Worm (Caenorhabditis elegans): Measurements from ENCODE around the gene nduv-3.

Gene nduv-3

DNA sequence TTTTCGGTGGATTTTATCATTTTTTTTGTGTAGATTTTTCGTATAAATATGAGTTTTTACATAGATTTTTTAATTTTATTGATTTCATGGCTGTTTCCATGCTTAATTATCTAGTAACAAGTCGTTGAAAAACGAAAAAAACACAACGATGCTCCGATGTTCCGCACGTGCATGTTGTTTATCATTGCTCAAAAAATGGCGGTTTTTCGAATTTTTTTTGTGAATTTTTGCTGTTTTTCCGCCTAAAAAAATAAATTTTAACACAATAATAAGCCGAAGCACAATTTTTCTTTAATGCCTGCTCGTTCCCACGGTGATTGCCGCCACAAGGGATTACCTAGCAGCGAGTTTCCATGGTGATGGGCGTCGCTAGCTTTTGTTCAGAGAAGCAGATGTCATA, 944 bp downstream of the nduv-3 start:
- TF ChIP-seq unc-120 (tag; optimal IDR thresholded peaks at IDR 0.05; ENCODE audit: poor library complexity, severe bottlenecking) (no peak), elt-1 (tag; optimal IDR thresholded peaks at IDR 0.05; ENCODE audit: borderline replicate concordance, insufficient read depth) (no peak), M03D4.4 (tag; optimal IDR thresholded peaks at IDR 0.05) (no peak), mls-2 (tag; optimal IDR thresholded peaks at IDR 0.05) (no peak), nhr-12 (tag; optimal IDR thresholded peaks at IDR 0.05) (no peak), lin-32 (GFP tag; optimal IDR thresholded peaks at IDR 0.05) (no peak), lin-13 (tag; optimal IDR thresholded peaks at IDR 0.05) (no peak), pha-4 (tag; optimal IDR thresholded peaks at IDR 0.05) (no peak), nhr-28 (tag; optimal IDR thresholded peaks at IDR 0.05) (no peak), ceh-43 (GFP tag; optimal IDR thresholded peaks at IDR 0.05) (no peak), sem-2 (GFP tag; optimal IDR thresholded peaks at IDR 0.05) (no peak), lsy-2 (tag; optimal IDR thresholded peaks at IDR 0.05) (no peak), snpc-4 (tag; optimal IDR thresholded peaks at IDR 0.05) (no peak), zip-8 (tag; optimal IDR thresholded peaks at IDR 0.05) (no peak), drap-1 (GFP tag; optimal IDR thresholded peaks at IDR 0.05) (no peak), nhr-76 (tag; optimal IDR thresholded peaks at IDR 0.05) (no peak), unc-39 (tag; optimal IDR thresholded peaks at IDR 0.05) (no peak), sptf-1 (tag; optimal IDR thresholded peaks at IDR 0.05) (no peak), nhr-2 (tag; optimal IDR thresholded peaks at IDR 0.05) (no peak), elt-3 (tag; optimal IDR thresholded peaks at IDR 0.05) (no peak)

DNA sequence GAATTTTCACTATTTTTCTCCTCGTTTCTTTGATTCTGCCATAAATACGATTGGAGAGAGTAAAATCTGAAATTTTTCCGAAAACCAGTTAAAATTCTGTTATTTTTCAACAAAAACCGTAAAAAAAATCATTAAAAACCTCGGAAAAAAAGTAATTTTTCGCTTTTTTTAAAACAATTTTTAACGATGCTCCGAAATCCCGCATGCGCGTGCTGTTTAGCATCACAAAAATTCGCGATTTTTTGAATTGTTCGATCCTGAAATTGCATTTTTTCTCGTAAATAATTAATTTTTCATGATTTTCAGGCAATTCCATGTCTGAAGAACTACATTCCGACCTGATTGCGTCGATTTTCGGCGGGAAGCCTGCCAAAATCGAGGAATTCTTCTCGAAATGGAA, 1.6 kb downstream of the nduv-3 start, which contains the start of gene ric-8:
TSS of gene ric-8 (plus strand) at position 301 of the 400 bp plus-strand sequence.
- no peak for TF ChIP-seq bed-3 (GFP tag; optimal IDR thresholded peaks at IDR 0.05)

DNA sequence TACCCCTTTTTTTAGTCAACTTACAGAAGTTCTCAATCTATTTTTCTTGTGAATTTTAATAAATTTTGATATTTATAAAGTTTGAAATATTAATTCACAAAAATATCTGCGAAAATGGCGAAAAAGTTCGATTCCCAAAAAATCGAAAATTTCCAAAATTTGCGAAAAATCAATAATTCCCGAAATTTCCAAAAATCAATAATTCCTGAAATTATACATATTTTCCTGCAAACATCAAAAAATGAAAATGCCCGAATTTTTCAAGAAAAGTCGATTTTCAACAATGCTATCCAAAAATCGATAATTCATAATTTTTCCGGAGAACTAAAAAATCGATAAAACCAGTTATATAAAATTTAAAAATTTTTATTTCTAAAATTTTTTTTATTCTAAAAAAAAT, 8.9 kb downstream of the nduv-3 start:
- TF ChIP-seq lin-13 (tag; optimal IDR thresholded peaks at IDR 0.05) (no peak), lin-32 (GFP tag; optimal IDR thresholded peaks at IDR 0.05) (no peak), ztf-11 (tag; optimal IDR thresholded peaks at IDR 0.05) (no peak), ceh-83 (GFP tag; optimal IDR thresholded peaks at IDR 0.05) (no peak), sem-2 (GFP tag; optimal IDR thresholded peaks at IDR 0.05) (no peak), ham-2 (GFP tag; optimal IDR thresholded peaks at IDR 0.05) (no peak), unc-120 (tag; optimal IDR thresholded peaks at IDR 0.05; ENCODE audit: poor library complexity, severe bottlenecking) (no peak), ceh-39 (tag; optimal IDR thresholded peaks at IDR 0.05) (no peak), ces-1 (GFP tag; optimal IDR thresholded peaks at IDR 0.05) (no peak), nhr-28 (tag; optimal IDR thresholded peaks at IDR 0.05) (no peak), M03D4.4 (tag; optimal IDR thresholded peaks at IDR 0.05) (no peak), sptf-1 (tag; optimal IDR thresholded peaks at IDR 0.05) (no peak), unc-62 (GFP tag; optimal IDR thresholded peaks at IDR 0.05) (no peak), blmp-1 (tag; optimal IDR thresholded peaks at IDR 0.05) (no peak), ceh-43 (GFP tag; optimal IDR thresholded peaks at IDR 0.05) (no peak), nhr-2 (tag; optimal IDR thresholded peaks at IDR 0.05) (no peak), snpc-4 (tag; optimal IDR thresholded peaks at IDR 0.05) (no peak), nhr-76 (tag; optimal IDR thresholded peaks at IDR 0.05) (no peak), hlh-1 (tag; optimal IDR thresholded peaks at IDR 0.05) (no peak)

DNA sequence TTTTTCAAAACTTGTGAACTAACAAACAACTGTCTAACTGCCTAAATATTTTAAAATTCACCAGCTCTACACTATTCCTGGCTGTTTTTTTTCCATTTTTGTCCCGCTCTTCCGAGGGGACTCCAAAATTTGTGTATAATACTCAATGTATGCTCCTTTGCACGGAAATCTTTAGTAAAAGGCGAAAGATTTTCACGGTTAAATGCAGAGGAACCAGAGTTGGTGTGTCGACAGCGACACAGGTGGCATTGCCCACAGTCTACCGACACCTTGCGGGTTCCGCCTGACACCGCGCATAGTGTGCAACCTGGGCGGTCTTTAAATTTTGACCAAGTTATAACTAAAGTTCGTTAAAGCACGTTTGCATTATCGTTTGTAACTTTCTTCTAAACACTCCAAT, 13.9 kb downstream of the nduv-3 start:
- TF ChIP-seq nhr-12 (tag; optimal IDR thresholded peaks at IDR 0.05) (no peak), lin-32 (GFP tag; optimal IDR thresholded peaks at IDR 0.05) (no peak), mab-5 (tag; optimal IDR thresholded peaks at IDR 0.05) (no peak), ztf-11 (tag; optimal IDR thresholded peaks at IDR 0.05) (no peak), sptf-1 (tag; optimal IDR thresholded peaks at IDR 0.05) (no peak), ces-1 (GFP tag; optimal IDR thresholded peaks at IDR 0.05) (no peak), pha-4 (tag; optimal IDR thresholded peaks at IDR 0.05) (no peak), lin-13 (tag; optimal IDR thresholded peaks at IDR 0.05) (no peak), bed-3 (GFP tag; optimal IDR thresholded peaks at IDR 0.05) (no peak), ceh-39 (tag; optimal IDR thresholded peaks at IDR 0.05) (no peak), blmp-1 (tag; optimal IDR thresholded peaks at IDR 0.05) (no peak), unc-120 (tag; optimal IDR thresholded peaks at IDR 0.05; ENCODE audit: poor library complexity, severe bottlenecking) (no peak)

DNA sequence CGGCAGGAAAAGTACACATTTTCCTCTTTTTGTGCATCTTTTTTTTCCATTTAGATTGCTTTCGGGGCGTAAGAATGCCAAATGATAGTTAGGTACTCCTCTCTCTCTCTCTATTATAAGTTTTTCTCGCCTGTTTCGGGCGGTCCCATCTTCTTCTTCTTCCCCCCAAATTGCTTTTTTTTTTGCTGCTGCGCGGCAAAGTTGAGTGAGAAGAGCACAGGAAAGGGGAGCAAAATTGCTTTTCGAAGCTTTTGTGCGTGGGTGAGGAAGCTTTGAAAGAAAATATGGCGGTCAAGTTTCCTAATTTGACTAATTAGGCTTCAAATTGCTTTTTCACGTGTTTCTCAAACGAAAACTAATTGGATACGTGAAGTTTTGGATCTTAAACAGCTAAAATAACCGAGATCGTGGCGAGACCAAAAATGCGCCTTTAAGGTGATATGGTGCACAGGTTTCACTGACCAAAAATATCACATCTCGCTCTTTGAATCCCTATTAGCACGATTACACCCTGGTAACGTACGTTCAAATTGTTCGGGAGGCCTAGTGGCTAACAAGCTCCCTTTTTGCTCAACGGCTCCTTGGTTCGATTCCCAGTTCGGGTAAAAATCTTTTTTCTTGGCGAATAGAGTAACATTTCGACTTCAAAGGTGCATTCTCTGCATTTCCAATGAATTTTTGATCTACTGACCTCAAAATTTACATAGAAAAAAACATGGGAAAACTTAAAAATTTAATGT, 15.5 kb downstream of the nduv-3 start:
- peak; percentile 46 for TF ChIP-seq ces-1 (GFP tag; optimal IDR thresholded peaks at IDR 0.05)
- TF ChIP-seq ceh-39 (tag; optimal IDR thresholded peaks at IDR 0.05) = no peak
